Fruit fly (Drosophila melanogaster) whole organism, adult: ENCODE measurements around the gene LanB1.
"Not testable (repeated sequence)": the region's sequence is repeated elsewhere in the genome, so short reads cannot be mapped to it uniquely, and the experiment has no call there.

Experiments used
- CG1620 ChIP-seq: fragments of 200-800 bp; sonication (Bioruptor generic); optimal IDR thresholded peaks from 2 replicates; lab custom pipeline; 2016; ENCODE audit warnings: missing biosample characterization, missing genetic modification characterization
- CG7045 ChIP-seq: fragments of 200-800 bp; sonication (Bioruptor generic); optimal IDR thresholded peaks from 2 replicates; lab custom pipeline; 2017; ENCODE audit warnings: missing biosample characterization, mild to moderate bottlenecking, missing genetic modification characterization
- bab1 ChIP-seq: fragments of 200-800 bp; sonication (Bioruptor generic); optimal IDR thresholded peaks from 3 replicates; lab custom pipeline; 2019; ENCODE audit warnings: missing biosample characterization, mild to moderate bottlenecking, missing genetic modification characterization, moderate library complexity
- cnc ChIP-seq, 2 experiments: fragments of >200 bp; optimal IDR thresholded peaks; 2 replicates each; lab custom pipeline; 2017
- tj ChIP-seq: fragments of 200-800 bp; sonication (Bioruptor generic); optimal IDR thresholded peaks from 3 replicates; lab custom pipeline; 2017; ENCODE audit warnings: missing biosample characterization, mild to moderate bottlenecking, missing genetic modification characterization, moderate library complexity
- toe ChIP-seq: fragments of 200-800 bp; sonication (Bioruptor generic); optimal IDR thresholded peaks from 2 replicates; lab custom pipeline; 2016; ENCODE audit warnings: missing biosample characterization, missing genetic modification characterization

DNA sequence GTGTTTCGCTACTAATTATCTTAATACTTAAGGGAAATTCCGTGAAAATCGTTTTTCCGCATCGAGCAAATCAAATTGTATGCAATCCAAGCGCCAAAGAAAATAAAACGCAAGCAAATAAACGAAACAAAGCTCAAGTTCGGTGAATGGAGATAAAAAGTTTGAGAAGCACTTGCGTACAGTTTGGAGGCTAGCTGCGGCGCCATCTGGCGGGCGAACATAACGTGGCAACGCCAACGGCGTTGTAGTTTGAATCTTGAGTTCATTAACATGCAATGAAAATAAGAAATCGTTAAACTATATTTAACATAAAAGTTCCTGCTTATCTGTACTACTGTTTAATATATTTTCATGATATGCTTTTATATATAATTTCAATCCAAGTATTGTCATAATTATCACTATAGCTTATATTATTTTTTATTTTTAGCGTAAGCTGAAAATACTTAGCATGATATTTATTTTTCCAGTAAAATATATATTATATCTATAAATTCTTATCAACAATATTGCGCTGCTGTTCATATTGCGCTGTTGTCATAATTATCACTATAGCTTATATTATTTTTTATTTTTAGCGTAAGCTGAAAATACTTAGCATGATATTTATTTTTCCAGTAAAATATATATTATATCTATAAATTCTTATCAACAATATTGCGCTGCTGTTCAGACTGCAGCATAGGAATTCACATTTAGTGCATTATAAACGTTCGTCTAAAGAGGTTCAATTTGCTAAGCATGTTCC is 45.3 kb downstream of the LanB1 start, which contains the start of gene lectin-28C:
- not testable (repeated sequence) for TF ChIP-seq CG1620 (GFP tag; lab: Kevin White, UChicago); bab1 (GFP tag; lab: Kevin White, UChicago); cnc (optimal IDR thresholded peaks at IDR 0.05; lab: Kevin White, UChicago); CG7045 (GFP tag; lab: Kevin White, UChicago)
- TF ChIP-seq tj (peak; percentile 15), toe (GFP tag; lab: Kevin White, UChicago) (peak; percentile 14)
